Fruit fly (Drosophila melanogaster) whole organism, embryonic: ENCODE measurements around the gene eas.

Experiments used
- CG1024 ChIP-seq: fragments of 200-800 bp; sonication (Bioruptor generic); IDR thresholded peaks from 2 replicates; pipeline ENCODE4 v1.3.6; 2022; ENCODE audit warnings: missing biosample characterization, missing genetic modification characterization
- CG10959 ChIP-seq: fragments of 200-800 bp; sonication (Bioruptor generic); IDR thresholded peaks from 2 replicates; pipeline ENCODE4 v1.3.6; 2022; ENCODE audit warnings: missing biosample characterization, missing genetic modification characterization
- CG11696 ChIP-seq: fragments of 200-800 bp; sonication (Bioruptor generic); IDR thresholded peaks from 2 replicates; pipeline ENCODE4 v1.3.6; 2022; ENCODE audit warnings: missing biosample characterization, missing genetic modification characterization
- CG12236 ChIP-seq: fragments of 200-800 bp; sonication (Bioruptor generic); optimal IDR thresholded peaks from 2 replicates; lab custom pipeline; 2016; ENCODE audit warnings: missing biosample characterization, missing genetic modification characterization
- CG13287 ChIP-seq: fragments of 200-800 bp; sonication (Bioruptor generic); IDR thresholded peaks from 2 replicates; pipeline ENCODE4 v1.3.6; 2022; ENCODE audit warnings: missing biosample characterization, missing genetic modification characterization; ENCODE audit not compliant: partially characterized antibody
- CG13296 ChIP-seq: fragments of 200-800 bp; sonication (Bioruptor generic); optimal IDR thresholded peaks from 3 replicates; lab custom pipeline; 2018; ENCODE audit warnings: missing biosample characterization, mild to moderate bottlenecking, missing genetic modification characterization
- CG13424 ChIP-seq: fragments of 200-800 bp; sonication (Bioruptor generic); optimal IDR thresholded peaks from 2 replicates; lab custom pipeline; 2019; ENCODE audit warnings: missing biosample characterization, mild to moderate bottlenecking, missing genetic modification characterization, moderate library complexity
- CG14441 ChIP-seq: fragments of 200-800 bp; sonication (Bioruptor generic); IDR thresholded peaks from 2 replicates; pipeline ENCODE4 v1.3.6; 2022; ENCODE audit warnings: missing biosample characterization, missing genetic modification characterization
- CG15073 ChIP-seq: fragments of 200-800 bp; sonication (Bioruptor generic); optimal IDR thresholded peaks from 2 replicates; lab custom pipeline; 2016; ENCODE audit warnings: missing biosample characterization, missing genetic modification characterization
- CG16863 ChIP-seq: fragments of 200-800 bp; sonication (Bioruptor generic); optimal IDR thresholded peaks from 3 replicates; lab custom pipeline; 2016; ENCODE audit warnings: missing biosample characterization, missing genetic modification characterization
- CG17361 ChIP-seq: fragments of 200-800 bp; sonication (Bioruptor generic); IDR thresholded peaks from 3 replicates; pipeline ENCODE4 v1.3.6; 2022; ENCODE audit warnings: missing biosample characterization, missing genetic modification characterization
- CG17829 ChIP-seq: fragments of 200-800 bp; optimal IDR thresholded peaks from 2 replicates; lab custom pipeline; 2019; ENCODE audit warnings: missing biosample characterization, mild to moderate bottlenecking, missing genetic modification characterization, moderate library complexity
- CG17912 ChIP-seq: fragments of 200-800 bp; sonication (Bioruptor generic); optimal IDR thresholded peaks from 2 replicates; lab custom pipeline; 2018; ENCODE audit warnings: missing biosample characterization, mild to moderate bottlenecking, missing genetic modification characterization
- CG18619 ChIP-seq: fragments of 200-800 bp; sonication (Bioruptor generic); optimal IDR thresholded peaks from 3 replicates; lab custom pipeline; 2017; ENCODE audit warnings: missing biosample characterization, mild to moderate bottlenecking, missing genetic modification characterization
- CG2712 ChIP-seq: fragments of 200-800 bp; optimal IDR thresholded peaks from 3 replicates; lab custom pipeline; 2019; ENCODE audit warnings: missing biosample characterization, mild to moderate bottlenecking, missing genetic modification characterization, moderate library complexity
- CG30403 ChIP-seq: fragments of 200-800 bp; sonication (Bioruptor generic); optimal IDR thresholded peaks from 3 replicates; lab custom pipeline; 2016; ENCODE audit warnings: missing biosample characterization, missing genetic modification characterization
- CG3726 ChIP-seq: fragments of 200-800 bp; sonication (Bioruptor generic); IDR thresholded peaks from 3 replicates; pipeline ENCODE4, ENCODE4 v1.3.6; 2022; ENCODE audit warnings: missing biosample characterization, missing genetic modification characterization
- CG6689 ChIP-seq: fragments of 200-800 bp; sonication (Bioruptor generic); IDR thresholded peaks from 2 replicates; pipeline ENCODE4 v1.3.6; 2022; ENCODE audit warnings: missing biosample characterization, missing genetic modification characterization
- CG8388 ChIP-seq: fragments of 200-800 bp; sonication (Bioruptor generic); optimal IDR thresholded peaks from 2 replicates; lab custom pipeline; 2019; ENCODE audit warnings: missing biosample characterization, mild to moderate bottlenecking, missing genetic modification characterization, moderate library complexity
- CG9437 ChIP-seq: fragments of 200-800 bp; sonication (Bioruptor generic); optimal IDR thresholded peaks from 2 replicates; lab custom pipeline; 2018; ENCODE audit warnings: missing biosample characterization, mild to moderate bottlenecking, missing genetic modification characterization
- CTCF ChIP-seq: fragments of 200-800 bp; sonication (Bioruptor generic); optimal IDR thresholded peaks from 2 replicates; lab custom pipeline; 2017; ENCODE audit warnings: missing biosample characterization, mild to moderate bottlenecking, missing genetic modification characterization, moderate library complexity
- Chrac-16 ChIP-seq: fragments of 200-800 bp; sonication (Bioruptor generic); optimal IDR thresholded peaks from 3 replicates; lab custom pipeline; 2016; ENCODE audit warnings: missing biosample characterization, missing genetic modification characterization
- Dek ChIP-seq: fragments of 200-800 bp; sonication (Bioruptor generic); optimal IDR thresholded peaks from 3 replicates; lab custom pipeline; 2019; ENCODE audit warnings: missing biosample characterization, mild to moderate bottlenecking, missing genetic modification characterization, moderate library complexity
- Dref ChIP-seq: fragments of 200-800 bp; sonication (Bioruptor generic); IDR thresholded peaks from 2 replicates; pipeline ENCODE4 v1.3.6; 2022; ENCODE audit warnings: missing biosample characterization, missing genetic modification characterization
- E2f2 ChIP-seq: fragments of 200-800 bp; sonication (Bioruptor generic); IDR thresholded peaks from 2 replicates; pipeline ENCODE4 v1.3.6; 2022; ENCODE audit warnings: missing biosample characterization, missing genetic modification characterization
- Fer2 ChIP-seq: fragments of 200-800 bp; sonication (Bioruptor generic); optimal IDR thresholded peaks from 2 replicates; lab custom pipeline; 2018; ENCODE audit warnings: missing biosample characterization, mild to moderate bottlenecking, missing genetic modification characterization, moderate library complexity
- HHEX ChIP-seq: fragments of 200-800 bp; sonication (Bioruptor generic); optimal IDR thresholded peaks from 3 replicates; lab custom pipeline; 2017; ENCODE audit warnings: missing biosample characterization, mild to moderate bottlenecking, missing genetic modification characterization, missing genetic modification reagents
- Nf-YC ChIP-seq: fragments of 200-800 bp; optimal IDR thresholded peaks from 3 replicates; lab custom pipeline; 2019; ENCODE audit warnings: missing biosample characterization, mild to moderate bottlenecking, missing genetic modification characterization, moderate library complexity
- NfI ChIP-seq: fragments of 200-800 bp; sonication (Bioruptor generic); optimal IDR thresholded peaks from 3 replicates; lab custom pipeline; 2018; ENCODE audit warnings: missing biosample characterization, mild to moderate bottlenecking, missing genetic modification characterization, moderate library complexity
- Ptx1 ChIP-seq: fragments of 200-800 bp; sonication (Bioruptor generic); IDR thresholded peaks from 2 replicates; pipeline ENCODE4 v1.3.6; 2022; ENCODE audit warnings: missing biosample characterization, missing genetic modification characterization
- Sin3A ChIP-seq: fragments of >200 bp; optimal IDR thresholded peaks from 2 replicates; lab custom pipeline; 2018
- ab ChIP-seq: fragments of 200-800 bp; sonication (Bioruptor generic); optimal IDR thresholded peaks from 2 replicates; lab custom pipeline; 2016; ENCODE audit warnings: missing biosample characterization, missing genetic modification characterization
- bigmax ChIP-seq: fragments of 200-800 bp; sonication (Bioruptor generic); optimal IDR thresholded peaks from 2 replicates; lab custom pipeline; 2018; ENCODE audit warnings: missing biosample characterization, mild to moderate bottlenecking, missing genetic modification characterization
- cato ChIP-seq: fragments of 200-800 bp; sonication (Bioruptor generic); optimal IDR thresholded peaks from 2 replicates; lab custom pipeline; 2016; ENCODE audit warnings: missing biosample characterization, missing genetic modification characterization, borderline replicate concordance
- dmrt99B ChIP-seq: fragments of 200-800 bp; sonication (Bioruptor generic); optimal IDR thresholded peaks from 2 replicates; lab custom pipeline; 2018; ENCODE audit warnings: missing biosample characterization, mild to moderate bottlenecking, missing genetic modification characterization, moderate library complexity
- en ChIP-seq: fragments of 200-800 bp; sonication (Bioruptor generic); optimal IDR thresholded peaks from 2 replicates; lab custom pipeline; 2016; ENCODE audit warnings: missing biosample characterization, missing genetic modification characterization
- fd102C ChIP-seq: fragments of 200-800 bp; sonication (Bioruptor generic); optimal IDR thresholded peaks from 2 replicates; lab custom pipeline; 2018; ENCODE audit warnings: missing biosample characterization, mild to moderate bottlenecking, missing genetic modification characterization, moderate library complexity
- fd3F ChIP-seq: fragments of 200-800 bp; sonication (Bioruptor generic); optimal IDR thresholded peaks from 2 replicates; lab custom pipeline; 2018; ENCODE audit warnings: missing biosample characterization, mild to moderate bottlenecking, missing genetic modification characterization, moderate library complexity
- gfzf ChIP-seq: fragments of 200-800 bp; sonication (Bioruptor generic); optimal IDR thresholded peaks from 2 replicates; lab custom pipeline; 2016; ENCODE audit warnings: missing biosample characterization, mild to moderate bottlenecking, missing genetic modification characterization, moderate library complexity
- gro ChIP-seq: fragments of 200-800 bp; sonication (Bioruptor generic); optimal IDR thresholded peaks from 2 replicates; lab custom pipeline; 2016; ENCODE audit warnings: missing biosample characterization, missing genetic modification characterization
- hb ChIP-seq: fragments of 200-800 bp; sonication (Bioruptor generic); IDR thresholded peaks from 3 replicates; pipeline ENCODE4 v1.3.6; 2022; ENCODE audit warnings: missing biosample characterization, missing genetic modification characterization; ENCODE audit not compliant: partially characterized antibody
- jing ChIP-seq: fragments of 200-800 bp; sonication (Bioruptor generic); optimal IDR thresholded peaks from 2 replicates; lab custom pipeline; 2018; ENCODE audit warnings: missing biosample characterization, mild to moderate bottlenecking, missing genetic modification characterization
- kay ChIP-seq: fragments of 200-800 bp; sonication (Bioruptor generic); optimal IDR thresholded peaks from 2 replicates; lab custom pipeline; 2016; ENCODE audit warnings: missing biosample characterization, missing genetic modification characterization
- mam ChIP-seq: fragments of 200-800 bp; sonication (Bioruptor generic); optimal IDR thresholded peaks from 3 replicates; lab custom pipeline; 2016; ENCODE audit warnings: missing biosample characterization, missing genetic modification characterization
- onecut ChIP-seq: fragments of 200-800 bp; sonication (Bioruptor generic); IDR thresholded peaks from 2 replicates; pipeline ENCODE4 v1.3.6; 2022; ENCODE audit warnings: missing biosample characterization, missing genetic modification characterization
- otp ChIP-seq: fragments of 200-800 bp; sonication (Bioruptor generic); IDR thresholded peaks from 3 replicates; pipeline ENCODE4, ENCODE4 v1.3.6; 2022; ENCODE audit warnings: missing biosample characterization, missing genetic modification characterization
- pros ChIP-seq: fragments of 200-800 bp; sonication (Bioruptor generic); optimal IDR thresholded peaks from 3 replicates; lab custom pipeline; 2019; ENCODE audit warnings: missing biosample characterization, mild to moderate bottlenecking, missing genetic modification characterization, moderate library complexity
- row ChIP-seq: fragments of 200-800 bp; sonication (Bioruptor generic); IDR thresholded peaks from 3 replicates; pipeline ENCODE4 v1.3.6; 2022; ENCODE audit warnings: missing biosample characterization, missing genetic modification characterization
- salm ChIP-seq: fragments of 200-800 bp; sonication (Bioruptor generic); optimal IDR thresholded peaks from 2 replicates; lab custom pipeline; 2018; ENCODE audit warnings: missing biosample characterization, mild to moderate bottlenecking, missing genetic modification characterization
- seq ChIP-seq: fragments of 200-800 bp; sonication (Bioruptor generic); IDR thresholded peaks from 2 replicates; pipeline ENCODE4 v1.3.6; 2022; ENCODE audit warnings: missing biosample characterization, missing genetic modification characterization
- sisA ChIP-seq: fragments of 200-800 bp; sonication (Bioruptor generic); IDR thresholded peaks from 2 replicates; pipeline ENCODE4 v1.3.6; 2022; ENCODE audit warnings: missing biosample characterization, missing genetic modification characterization
- z ChIP-seq: fragments of 200-800 bp; sonication (Bioruptor generic); IDR thresholded peaks from 3 replicates; pipeline ENCODE4 v1.3.6; 2022; ENCODE audit warnings: missing biosample characterization, missing genetic modification characterization

The eas gene

dm6 chrX:16275854-16276338 is 2.2 kb upstream of the eas start, which contains the start of the genes kat80 and Prosalpha4 (continued):
- TF ChIP-seq CG3726 (GFP tag; lab: Robert Waterston, UW) (no peak), HHEX (GFP tag; lab: Kevin White, UChicago) (peak; percentile 42), sisA (GFP tag; lab: Robert Waterston, UW) (no peak), CG15073 (no peak), fd3F (GFP tag; lab: Kevin White, UChicago) (no peak), CG13424 (tag; lab: Kevin White, UChicago) (peak; percentile 53), gfzf (GFP tag; lab: Kevin White, UChicago) (peak; percentile 58), Chrac-16 (GFP tag; lab: Kevin White, UChicago) (no peak), cato (GFP tag; lab: Kevin White, UChicago) (no peak), fd102C (GFP tag; lab: Kevin White, UChicago) (no peak), CG17829 (tag; lab: Kevin White, UChicago) (peak; percentile 63), otp (GFP tag; lab: Robert Waterston, UW) (no peak), bigmax (GFP tag; lab: Kevin White, UChicago) (no peak), Nf-YC (tag; lab: Kevin White, UChicago) (peak; percentile 58), CG13296 (GFP tag; lab: Kevin White, UChicago) (peak; percentile 32), row (peak; percentile 77), CG2712 (tag; lab: Kevin White, UChicago) (peak; percentile 53), CG16863 (GFP tag; lab: Kevin White, UChicago) (no peak), z (GFP tag; lab: Robert Waterston, UW) (no peak), onecut (GFP tag; lab: Robert Waterston, UW) (0 out of 2 replicates have a peak, but pooled peaks have one; percentile 32), CG14441 (GFP tag; lab: Robert Waterston, UW) (peak; percentile 32; the same call in 1 of the 2 replicates), CG30403 (peak; percentile 10), Fer2 (tag; lab: Kevin White, UChicago) (no peak), CG17912 (GFP tag; lab: Kevin White, UChicago) (peak; percentile 60), pros (no peak), CG13287 (GFP tag; lab: Robert Waterston, UW) (peak; percentile 79), kay (GFP tag; lab: Kevin White, UChicago) (no peak), CG11696 (no peak), ab (no peak), CG18619 (no peak), dmrt99B (peak; percentile 32), mam (GFP tag; lab: Kevin White, UChicago) (no peak), Ptx1 (GFP tag; lab: Robert Waterston, UW) (0 out of 2 replicates have a peak, but pooled peaks have one; percentile 12), salm (no peak), seq (GFP tag; lab: Robert Waterston, UW) (no peak), CG8388 (GFP tag; lab: Kevin White, UChicago) (peak; percentile 0), CG17361 (GFP tag; lab: Robert Waterston, UW) (peak; percentile 56; the same call in 1 of the 3 replicates), Dek (peak; percentile 49), CTCF (GFP tag; lab: Kevin White, UChicago) (no peak), en (GFP tag; lab: Kevin White, UChicago) (no peak), Dref (peak; percentile 32; the same call in 1 of the 2 replicates), Sin3A (lab: Kevin White, UChicago) (no peak), hb (GFP tag; lab: Robert Waterston, UW) (0 out of 3 replicates have a peak, but pooled peaks have one; percentile 31), CG6689 (GFP tag; lab: Robert Waterston, UW) (no peak; the same call in 1 of the 2 replicates), E2f2 (GFP tag; lab: Robert Waterston, UW) (peak; percentile 18; the same call in 1 of the 2 replicates), gro (GFP tag; lab: Kevin White, UChicago) (no peak), NfI (GFP tag; lab: Kevin White, UChicago) (peak; percentile 43), CG10959 (GFP tag; lab: Robert Waterston, UW) (no peak), CG9437 (peak; percentile 19), CG1024 (GFP tag; lab: Robert Waterston, UW) (no peak), jing (GFP tag; lab: Kevin White, UChicago) (no peak), CG12236 (GFP tag; lab: Kevin White, UChicago) (no peak)
